Worm (Caenorhabditis elegans) whole organism, L1 larva: ENCODE results near the gene K12H4.7.
A peak's percentile ranks its signal among the peaks of the same experiment; 100 is the strongest.

ENCODE experiments used
- C04F5.9 ChIP-seq: sonication (generic microtip); optimal IDR thresholded peaks from 2 replicates; lab custom pipeline; 2016; ENCODE audit warnings: missing genetic modification characterization, missing compliant biosample characterization
- C16A3.4 ChIP-seq: fragments of 150-350 bp; optimal IDR thresholded peaks from 2 replicates; lab custom pipeline; 2014; ENCODE audit warnings: missing biosample characterization, missing genetic modification characterization
- F16B12.6 ChIP-seq: fragments of 150-350 bp; optimal IDR thresholded peaks from 2 replicates; lab custom pipeline; 2014; ENCODE audit warnings: missing biosample characterization, missing genetic modification characterization
- alr-1 ChIP-seq: fragments of 200-800 bp; sonication (Bioruptor generic); optimal IDR thresholded peaks from 2 replicates; lab custom pipeline; 2018; ENCODE audit warnings: borderline replicate concordance, mild to moderate bottlenecking, missing genetic modification characterization, missing compliant biosample characterization
- blmp-1 ChIP-seq: fragments of 150-350 bp; optimal IDR thresholded peaks from 2 replicates; lab custom pipeline; 2014; ENCODE audit warnings: missing biosample characterization, missing genetic modification characterization
- ceh-63 ChIP-seq: fragments of 200-800 bp; sonication (Bioruptor generic); optimal IDR thresholded peaks from 2 replicates; lab custom pipeline; 2018; ENCODE audit warnings: mild to moderate bottlenecking, missing genetic modification characterization, missing compliant biosample characterization
- ceh-90 ChIP-seq: sonication (generic microtip); optimal IDR thresholded peaks from 2 replicates; lab custom pipeline; 2016; ENCODE audit warnings: missing genetic modification characterization, missing compliant biosample characterization
- ces-1 ChIP-seq: fragments of 150-350 bp; optimal IDR thresholded peaks from 2 replicates; lab custom pipeline; 2014; ENCODE audit warnings: missing biosample characterization, missing genetic modification reagents, missing genetic modification characterization
- dpl-1 ChIP-seq, 3 experiments: fragments of 150-350 bp in 2 of 3; sonication (generic microtip) in 1 of 3; optimal IDR thresholded peaks; 2 replicates each; lab custom pipeline; 2014 to 2017; ENCODE audit warnings: missing biosample characterization in 3 of 3, missing genetic modification characterization in 3 of 3, missing genetic modification reagents in 3 of 3
- dsc-1 ChIP-seq: sonication (generic microtip); optimal IDR thresholded peaks from 2 replicates; lab custom pipeline; 2016; ENCODE audit warnings: mild to moderate bottlenecking, missing genetic modification characterization, missing compliant biosample characterization
- efl-1 ChIP-seq, 4 experiments: fragments of 150-350 bp; optimal IDR thresholded peaks in 3 of 4; peaks in 1 of 4; 1 replicate in 1 of 4; 2 replicates in 3 of 4; lab custom pipeline; 2014; ENCODE audit warnings: missing biosample characterization in 2 of 4, missing genetic modification characterization in 2 of 4, missing genetic modification reagents in 2 of 4
- egl-13 ChIP-seq: sonication (generic microtip); optimal IDR thresholded peaks from 2 replicates; lab custom pipeline; 2016; ENCODE audit warnings: missing genotype, missing genetic modification reagents, missing genetic modification characterization, missing compliant biosample characterization
- egl-27 ChIP-seq, 2 experiments: fragments of 150-350 bp in 1 of 2; sonication (generic microtip); optimal IDR thresholded peaks; 3 replicates each; lab custom pipeline; 2017 to 2018; ENCODE audit warnings: missing biosample characterization in 2 of 2, missing genetic modification characterization in 2 of 2, missing genetic modification reagents in 2 of 2
- elt-2 ChIP-seq: sonication (generic microtip); optimal IDR thresholded peaks from 2 replicates; lab custom pipeline; 2016; ENCODE audit warnings: missing genetic modification characterization, mild to moderate bottlenecking, inconsistent platforms, missing compliant biosample characterization, missing genetic modification reagents
- fkh-10 ChIP-seq: sonication (generic microtip); optimal IDR thresholded peaks from 2 replicates; lab custom pipeline; 2017; ENCODE audit warnings: missing biosample characterization, missing genetic modification reagents, missing genetic modification characterization
- fkh-4 ChIP-seq: sonication (generic microtip); optimal IDR thresholded peaks from 2 replicates; lab custom pipeline; 2016; ENCODE audit warnings: missing compliant biosample characterization, missing genetic modification characterization, borderline replicate concordance
- grh-1 ChIP-seq: fragments of 200-800 bp; sonication (Bioruptor generic); IDR thresholded peaks from 2 replicates; pipeline ENCODE4 v1.3.6; 2022; ENCODE audit warnings: missing genetic modification reagents, missing genetic modification characterization, missing compliant biosample characterization
- hlh-4 ChIP-seq: sonication (generic microtip); optimal IDR thresholded peaks from 2 replicates; lab custom pipeline; 2016; ENCODE audit warnings: mild to moderate bottlenecking, missing genetic modification characterization, missing compliant biosample characterization
- hpl-2 ChIP-seq: fragments of 150-350 bp; optimal IDR thresholded peaks from 2 replicates; lab custom pipeline; 2014; ENCODE audit warnings: missing biosample characterization, missing genetic modification reagents, missing genetic modification characterization
- jun-1 ChIP-seq: fragments of 150-350 bp; optimal IDR thresholded peaks from 2 replicates; lab custom pipeline; 2014; ENCODE audit warnings: missing biosample characterization, missing genetic modification reagents, missing genetic modification characterization
- lin-13 ChIP-seq: fragments of 150-350 bp; optimal IDR thresholded peaks from 2 replicates; lab custom pipeline; 2014; ENCODE audit warnings: missing biosample characterization, missing genetic modification reagents, missing genetic modification characterization
- lin-35 ChIP-seq, 2 experiments: fragments of 150-350 bp; optimal IDR thresholded peaks; 2 replicates each; lab custom pipeline; 2014; ENCODE audit warnings: missing biosample characterization in 2 of 2, missing genetic modification characterization in 2 of 2, missing genetic modification reagents in 2 of 2
- lsy-2 ChIP-seq, 2 experiments: fragments of 150-350 bp; optimal IDR thresholded peaks; 2 replicates each; lab custom pipeline; 2014; ENCODE audit warnings: missing biosample characterization in 2 of 2, missing genetic modification characterization in 2 of 2
- mdl-1 ChIP-seq, 2 experiments: fragments of 150-350 bp; optimal IDR thresholded peaks; 2 replicates each; lab custom pipeline; 2014 to 2017; ENCODE audit warnings: missing biosample characterization in 2 of 2, missing genetic modification characterization in 2 of 2, inconsistent platforms in 1 of 2
- nhr-11 ChIP-seq: fragments of 150-350 bp; optimal IDR thresholded peaks from 2 replicates; lab custom pipeline; 2014; ENCODE audit warnings: missing biosample characterization, missing genetic modification characterization
- nhr-20 ChIP-seq: sonication (generic microtip); optimal IDR thresholded peaks from 2 replicates; lab custom pipeline; 2016; ENCODE audit warnings: mild to moderate bottlenecking, missing genetic modification characterization, missing compliant biosample characterization
- nhr-237 ChIP-seq: fragments of 150-350 bp; optimal IDR thresholded peaks from 2 replicates; lab custom pipeline; 2014; ENCODE audit warnings: missing biosample characterization, missing genetic modification characterization
- nhr-28 ChIP-seq: fragments of 150-350 bp; optimal IDR thresholded peaks from 2 replicates; lab custom pipeline; 2014; ENCODE audit warnings: missing biosample characterization, missing genetic modification characterization
- nhr-71 ChIP-seq: sonication (generic microtip); optimal IDR thresholded peaks from 2 replicates; lab custom pipeline; 2016; ENCODE audit warnings: mild to moderate bottlenecking, missing genetic modification characterization, moderate library complexity, missing compliant biosample characterization
- pqm-1 ChIP-seq: sonication (generic microtip); optimal IDR thresholded peaks from 3 replicates; lab custom pipeline; 2017; ENCODE audit warnings: missing biosample characterization, missing genetic modification characterization
- skn-1 ChIP-seq: fragments of 150-350 bp; optimal IDR thresholded peaks from 2 replicates; lab custom pipeline; 2014; ENCODE audit warnings: missing biosample characterization, missing genetic modification characterization
- snu-23 ChIP-seq: sonication (generic microtip); optimal IDR thresholded peaks from 2 replicates; lab custom pipeline; 2016; ENCODE audit warnings: missing genetic modification characterization, missing compliant biosample characterization
- sox-4 ChIP-seq: sonication (generic microtip); optimal IDR thresholded peaks from 2 replicates; lab custom pipeline; 2016; ENCODE audit warnings: missing genetic modification characterization, missing compliant biosample characterization
- sup-37 ChIP-seq: fragments of 200-800 bp; sonication (Bioruptor generic); optimal IDR thresholded peaks from 2 replicates; lab custom pipeline; 2018; ENCODE audit warnings: mild to moderate bottlenecking, missing genetic modification characterization, missing compliant biosample characterization
- swsn-7 ChIP-seq: sonication (generic microtip); optimal IDR thresholded peaks from 2 replicates; lab custom pipeline; 2016; ENCODE audit warnings: missing genetic modification characterization, missing compliant biosample characterization
- unc-130 ChIP-seq: fragments of 150-350 bp; optimal IDR thresholded peaks from 2 replicates; lab custom pipeline; 2017; ENCODE audit warnings: missing biosample characterization, missing genetic modification characterization, inconsistent platforms
- unc-62 ChIP-seq: fragments of 150-350 bp; optimal IDR thresholded peaks from 2 replicates; lab custom pipeline; 2014; ENCODE audit warnings: missing biosample characterization, missing genetic modification reagents, missing genetic modification characterization
- vab-15 ChIP-seq: sonication (generic microtip); optimal IDR thresholded peaks from 2 replicates; lab custom pipeline; 2017; ENCODE audit warnings: missing genotype, mild to moderate bottlenecking, missing genetic modification characterization, missing compliant biosample characterization
- xbp-1 ChIP-seq: sonication (generic microtip); optimal IDR thresholded peaks from 2 replicates; lab custom pipeline; 2016; ENCODE audit warnings: missing genetic modification characterization, missing compliant biosample characterization

K12H4.7 gene

DNA sequence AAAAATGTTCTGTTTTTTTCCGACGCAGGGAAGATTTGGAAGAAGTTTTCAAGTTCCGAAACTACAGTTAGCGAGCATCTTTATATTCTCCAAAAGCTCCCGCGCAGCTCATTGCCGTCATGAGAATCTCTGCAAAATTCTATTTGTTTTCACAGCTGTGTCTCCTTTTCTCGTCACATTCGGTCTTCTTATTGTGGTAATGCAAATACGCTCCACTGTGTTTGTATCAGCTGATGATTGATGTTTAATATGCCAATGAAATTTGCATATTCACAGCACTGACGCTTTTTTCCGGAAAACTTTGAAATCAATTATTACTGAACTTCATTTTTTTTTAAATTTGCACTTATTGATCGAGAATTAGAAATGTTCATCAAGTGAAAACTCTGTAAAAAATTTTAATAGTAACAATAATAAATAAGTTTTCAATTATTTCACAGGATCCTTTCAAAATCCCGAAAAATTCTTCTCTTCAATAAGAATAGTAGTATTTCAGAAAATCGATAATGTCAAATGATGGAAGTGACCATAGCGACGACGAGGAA lies 42.3 kb upstream of the K12H4.7 start, which contains the start of gene K06H7.2 (continued):
- TF ChIP-seq C04F5.9 (tag; lab: Kevin White, UChicago) (no peak), fkh-10 (peak; percentile 30), hpl-2 (GFP tag; lab: Kevin White, UChicago) (no peak), C16A3.4 (tag; lab: Kevin White, UChicago) (peak; percentile 63), dpl-1 (GFP tag; optimal IDR thresholded peaks at IDR 0.05; lab: Kevin White, UChicago) (peak; percentile 49 to 79 (median 52)), vab-15 (tag; lab: Kevin White, UChicago) (peak; percentile 22), lin-35 (GFP tag; optimal IDR thresholded peaks at IDR 0.05; lab: Kevin White, UChicago) (peak; percentile 53 to 78), sup-37 (GFP tag; lab: Kevin White, UChicago) (no peak), skn-1 (no peak), efl-1 (optimal IDR thresholded peaks at IDR 0.05; lab: Kevin White, UChicago) (peak; percentile 69 to 73), efl-1 (GFP tag; optimal IDR thresholded peaks at IDR 0.05 in 1 of 2; lab: Kevin White, UChicago) (peak; percentile 66 to 92)

ce11 chrIII:8091408-8091807 lies 40.5 kb upstream of the K12H4.7 start, which contains the start of gene idi-1:
Gene idi-1 (plus strand): TSS chrIII:8091708.
- TF ChIP-seq jun-1 (tag; lab: Kevin White, UChicago) (no peak), egl-13 (no peak), vab-15 (tag; lab: Kevin White, UChicago) (no peak), nhr-20 (no peak), xbp-1 (no peak), unc-130 (no peak), lin-13 (GFP tag; lab: Kevin White, UChicago) (no peak), grh-1 (GFP tag; lab: Robert Waterston, UW) (no peak), egl-27 (tag; optimal IDR thresholded peaks at IDR 0.05; lab: Kevin White, UChicago) (no peak), alr-1 (tag; lab: Kevin White, UChicago) (no peak), unc-62 (GFP tag; lab: Kevin White, UChicago) (no peak), fkh-4 (no peak), hpl-2 (GFP tag; lab: Kevin White, UChicago) (no peak), pqm-1 (tag; lab: Kevin White, UChicago) (no peak)

ce11 chrIII:8088235-8088634 lies 37.4 kb upstream of the K12H4.7 start, which contains the start of gene vms-1:
Gene vms-1 (plus strand): TSS chrIII:8088535.
- no peak for TF ChIP-seq egl-13
- TF ChIP-seq ceh-90 (tag; lab: Kevin White, UChicago) = no peak
- TF ChIP-seq F16B12.6 (tag; lab: Kevin White, UChicago) = no peak
- no peak for TF ChIP-seq nhr-28 (tag; lab: Kevin White, UChicago)
- TF ChIP-seq mdl-1 (tag; optimal IDR thresholded peaks at IDR 0.05; lab: Kevin White, UChicago) = no peak
- TF ChIP-seq hlh-4 = no peak
- TF ChIP-seq nhr-237 (tag; lab: Kevin White, UChicago) = no peak
- no peak for TF ChIP-seq sox-4 (tag; lab: Kevin White, UChicago)
- TF ChIP-seq ces-1 (GFP tag; lab: Kevin White, UChicago) = no peak
- TF ChIP-seq swsn-7 (tag; lab: Kevin White, UChicago) = no peak
- no peak for TF ChIP-seq dsc-1
- no peak for TF ChIP-seq snu-23 (GFP tag; lab: Kevin White, UChicago)
- no peak for TF ChIP-seq ceh-63 (GFP tag; lab: Kevin White, UChicago)
- no peak for TF ChIP-seq nhr-71 (tag; lab: Kevin White, UChicago)
- no peak for TF ChIP-seq nhr-11 (tag; lab: Kevin White, UChicago)
- TF ChIP-seq fkh-4 = no peak
- TF ChIP-seq elt-2 = no peak
- TF ChIP-seq nhr-20 = no peak
- no peak for TF ChIP-seq blmp-1 (tag; lab: Kevin White, UChicago)
- TF ChIP-seq lsy-2 (tag; optimal IDR thresholded peaks at IDR 0.05; lab: Kevin White, UChicago) = no peak
